Worm (Caenorhabditis elegans): ENCODE results near the gene rev-1.

DNA sequence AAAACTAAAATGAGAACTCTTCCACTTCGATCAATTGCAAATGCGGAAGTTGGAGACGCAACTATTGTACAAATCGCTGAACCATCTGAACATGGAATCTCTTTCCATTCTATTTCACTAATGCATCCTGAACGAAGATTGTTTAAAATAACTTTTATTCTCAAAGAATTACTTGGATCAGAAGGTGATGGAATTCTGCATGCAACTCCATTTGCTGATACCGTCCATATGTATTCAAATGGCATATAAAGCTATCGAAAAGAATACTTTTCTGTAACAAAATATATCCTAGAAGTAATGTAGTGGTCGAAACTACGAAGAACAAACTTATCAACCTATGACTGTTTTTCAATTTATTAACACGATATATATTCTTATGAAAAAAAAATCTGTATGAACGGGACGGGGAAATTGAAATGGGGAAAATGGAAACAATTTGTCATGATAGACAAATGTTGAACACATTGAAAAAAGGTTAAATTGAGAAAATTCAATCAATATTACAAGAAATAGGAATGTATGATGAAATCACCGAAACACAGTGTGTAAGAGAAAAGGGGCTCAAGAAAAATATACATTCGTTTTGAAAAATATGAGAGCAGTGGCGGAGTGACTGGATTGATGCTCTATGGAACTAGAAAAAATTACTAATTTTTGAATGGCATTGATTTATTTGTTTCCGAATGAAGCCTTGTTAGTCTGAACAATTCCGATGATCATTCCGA is 22.5 kb upstream of the rev-1 start, which contains the start of gene T01H3.2:
- TF ChIP-seq snpc-4 (tag; optimal IDR thresholded peaks at IDR 0.05) (no peak), unc-62 (GFP tag; optimal IDR thresholded peaks at IDR 0.05) (no peak), aly-2 (tag; optimal IDR thresholded peaks at IDR 0.05) (no peak), ceh-82 (tag; optimal IDR thresholded peaks at IDR 0.05) (no peak), unc-39 (tag; optimal IDR thresholded peaks at IDR 0.05) (no peak), fos-1 (tag; optimal IDR thresholded peaks at IDR 0.05) (no peak), elt-3 (tag; optimal IDR thresholded peaks at IDR 0.05) (no peak), nhr-12 (tag; optimal IDR thresholded peaks at IDR 0.05) (no peak), dmd-4 (tag; optimal IDR thresholded peaks at IDR 0.05) (no peak)

Data from whole organism, L2 larva.